Fruit fly (Drosophila melanogaster) whole organism, prepupa: Measurements from ENCODE around the gene cad.

Source experiments
- Blimp-1 ChIP-seq: fragments of 200-800 bp; sonication (Bioruptor generic); optimal IDR thresholded peaks from 3 replicates; lab custom pipeline; 2017; ENCODE audit warnings: missing biosample characterization, missing genetic modification characterization, mild to moderate bottlenecking, moderate library complexity, missing genetic modification reagents
- CG10631 ChIP-seq: fragments of 200-800 bp; sonication (Bioruptor generic); optimal IDR thresholded peaks from 2 replicates; lab custom pipeline; 2016; ENCODE audit warnings: missing biosample characterization, missing genetic modification characterization
- CG10669 ChIP-seq: fragments of 200-800 bp; sonication (Bioruptor generic); optimal IDR thresholded peaks from 3 replicates; lab custom pipeline; 2018; ENCODE audit warnings: missing biosample characterization, mild to moderate bottlenecking, missing genetic modification characterization, moderate library complexity
- CG11294 ChIP-seq: fragments of 200-800 bp; sonication (Bioruptor generic); IDR thresholded peaks from 2 replicates; pipeline ENCODE4 v1.3.6; 2022; ENCODE audit warnings: missing biosample characterization, missing genetic modification characterization
- CG11762 ChIP-seq: fragments of 200-800 bp; sonication (Bioruptor generic); optimal IDR thresholded peaks from 3 replicates; lab custom pipeline; 2016; ENCODE audit warnings: missing biosample characterization, missing genetic modification characterization; ENCODE audit not compliant: insufficient read depth
- CG11902 ChIP-seq: fragments of 200-800 bp; sonication (Bioruptor generic); optimal IDR thresholded peaks from 3 replicates; lab custom pipeline; 2016; ENCODE audit warnings: missing biosample characterization, missing genetic modification characterization
- CG15336 ChIP-seq: fragments of 200-800 bp; sonication (Bioruptor generic); IDR thresholded peaks from 2 replicates; pipeline ENCODE4 v1.3.6; 2022; ENCODE audit warnings: missing biosample characterization, missing genetic modification characterization
- CG1621 ChIP-seq: fragments of 200-800 bp; sonication (Bioruptor generic); optimal IDR thresholded peaks from 3 replicates; lab custom pipeline; 2018; ENCODE audit warnings: missing biosample characterization, mild to moderate bottlenecking, missing genetic modification characterization
- CG16779 ChIP-seq: fragments of 200-800 bp; sonication (Bioruptor generic); optimal IDR thresholded peaks from 3 replicates; lab custom pipeline; 2017; ENCODE audit warnings: missing biosample characterization, mild to moderate bottlenecking, missing genetic modification characterization
- CG3032 ChIP-seq: fragments of 200-800 bp; optimal IDR thresholded peaks from 2 replicates; lab custom pipeline; 2019; ENCODE audit warnings: missing biosample characterization, mild to moderate bottlenecking, missing genetic modification characterization, moderate library complexity
- CG4318 ChIP-seq: fragments of 200-800 bp; sonication (Bioruptor generic); optimal IDR thresholded peaks from 3 replicates; lab custom pipeline; 2017; ENCODE audit warnings: missing biosample characterization, mild to moderate bottlenecking, missing genetic modification characterization
- CG6163 ChIP-seq: fragments of 200-800 bp; sonication (Bioruptor generic); IDR thresholded peaks from 3 replicates; pipeline ENCODE4 v1.3.6; 2022; ENCODE audit warnings: missing biosample characterization, missing genetic modification characterization
- CG6276 ChIP-seq: fragments of 200-800 bp; sonication (Bioruptor generic); optimal IDR thresholded peaks from 2 replicates; lab custom pipeline; 2017; ENCODE audit warnings: missing biosample characterization, mild to moderate bottlenecking, missing genetic modification characterization
- CG6792 ChIP-seq: fragments of 200-800 bp; sonication (Bioruptor generic); optimal IDR thresholded peaks from 3 replicates; lab custom pipeline; 2016; ENCODE audit warnings: missing biosample characterization, missing genetic modification characterization
- CG6808 ChIP-seq: fragments of 200-800 bp; sonication (Bioruptor generic); optimal IDR thresholded peaks from 3 replicates; lab custom pipeline; 2017; ENCODE audit warnings: missing biosample characterization, missing genetic modification characterization, mild to moderate bottlenecking, moderate library complexity, missing genetic modification reagents
- CG7368 ChIP-seq: fragments of 200-800 bp; sonication (Bioruptor generic); optimal IDR thresholded peaks from 3 replicates; lab custom pipeline; 2016; ENCODE audit warnings: missing biosample characterization, missing genetic modification characterization
- CG8119 ChIP-seq: fragments of 200-800 bp; sonication (Bioruptor generic); IDR thresholded peaks from 3 replicates; pipeline ENCODE4 v1.3.6; 2022; ENCODE audit warnings: missing biosample characterization, missing genetic modification characterization
- CG8319 ChIP-seq: fragments of 200-800 bp; sonication (Bioruptor generic); optimal IDR thresholded peaks from 3 replicates; lab custom pipeline; 2016; ENCODE audit warnings: missing biosample characterization, missing genetic modification characterization
- CG8632 ChIP-seq: fragments of 200-800 bp; sonication (Bioruptor generic); optimal IDR thresholded peaks from 3 replicates; lab custom pipeline; 2016; ENCODE audit warnings: missing biosample characterization, missing genetic modification characterization
- CG9139 ChIP-seq: fragments of 200-800 bp; sonication (Bioruptor generic); optimal IDR thresholded peaks from 3 replicates; lab custom pipeline; 2017; ENCODE audit warnings: missing biosample characterization, mild to moderate bottlenecking, missing genetic modification characterization
- Eip75B ChIP-seq: fragments of 200-800 bp; sonication (Bioruptor generic); optimal IDR thresholded peaks from 3 replicates; lab custom pipeline; 2016; ENCODE audit warnings: missing biosample characterization, missing genetic modification characterization
- Eip78C ChIP-seq: fragments of 200-800 bp; sonication (Bioruptor generic); peaks from one replicate; lab custom pipeline; 2016; ENCODE audit warnings: missing biosample characterization, missing genetic modification characterization
- Ets21C ChIP-seq: fragments of 200-800 bp; sonication (Bioruptor generic); optimal IDR thresholded peaks from 3 replicates; lab custom pipeline; 2016; ENCODE audit warnings: missing biosample characterization, missing genetic modification characterization
- Ets96B ChIP-seq: fragments of 200-800 bp; optimal IDR thresholded peaks from 2 replicates; lab custom pipeline; 2019; ENCODE audit warnings: missing biosample characterization, mild to moderate bottlenecking, missing genetic modification characterization, moderate library complexity
- Gug ChIP-seq: fragments of 200-800 bp; sonication (Bioruptor generic); IDR thresholded peaks from 2 replicates; pipeline ENCODE4 v1.3.6; 2022; ENCODE audit warnings: missing biosample characterization, missing genetic modification characterization
- Hr38 ChIP-seq: sonication (Bioruptor generic); optimal IDR thresholded peaks from 2 replicates; lab custom pipeline; 2016; ENCODE audit warnings: missing biosample characterization, missing genetic modification characterization
- Hr4 ChIP-seq: fragments of 200-800 bp; sonication (Bioruptor generic); optimal IDR thresholded peaks from 3 replicates; lab custom pipeline; 2016; ENCODE audit warnings: missing biosample characterization, missing genetic modification characterization
- Lpt ChIP-seq: fragments of 200-800 bp; sonication (Bioruptor generic); optimal IDR thresholded peaks from 3 replicates; lab custom pipeline; 2016; ENCODE audit warnings: missing biosample characterization, missing genetic modification characterization
- Met ChIP-seq: fragments of 200-800 bp; sonication (Bioruptor generic); optimal IDR thresholded peaks from 3 replicates; lab custom pipeline; 2016; ENCODE audit warnings: missing biosample characterization, missing genetic modification characterization
- OdsH ChIP-seq: fragments of 200-800 bp; sonication (Bioruptor generic); optimal IDR thresholded peaks from 3 replicates; lab custom pipeline; 2016; ENCODE audit warnings: missing biosample characterization, missing genetic modification characterization
- Smox ChIP-seq: fragments of 200-800 bp; sonication (Bioruptor generic); optimal IDR thresholded peaks from 3 replicates; lab custom pipeline; 2016; ENCODE audit warnings: missing biosample characterization, missing genetic modification characterization
- Sox102F ChIP-seq: fragments of 200-800 bp; sonication (Bioruptor generic); optimal IDR thresholded peaks from 2 replicates; lab custom pipeline; 2016; ENCODE audit warnings: missing biosample characterization, mild to moderate bottlenecking, missing genetic modification characterization
- Sox14 ChIP-seq: fragments of 200-800 bp; sonication (Bioruptor generic); optimal IDR thresholded peaks from 3 replicates; lab custom pipeline; 2016; ENCODE audit warnings: missing biosample characterization, missing genetic modification characterization
- Sox15 ChIP-seq: fragments of 200-800 bp; sonication (Bioruptor generic); optimal IDR thresholded peaks from 3 replicates; lab custom pipeline; 2016; ENCODE audit warnings: missing biosample characterization, missing genetic modification characterization
- achi ChIP-seq: fragments of 200-800 bp; sonication (Bioruptor generic); optimal IDR thresholded peaks from 3 replicates; lab custom pipeline; 2016; ENCODE audit warnings: missing biosample characterization, missing genetic modification characterization
- acj6 ChIP-seq: fragments of 200-800 bp; sonication (Bioruptor generic); optimal IDR thresholded peaks from 3 replicates; lab custom pipeline; 2016; ENCODE audit warnings: missing biosample characterization, missing genetic modification characterization
- cyc ChIP-seq: fragments of 200-800 bp; sonication (Bioruptor generic); optimal IDR thresholded peaks from 3 replicates; lab custom pipeline; 2016; ENCODE audit warnings: missing biosample characterization, missing genetic modification characterization
- dac ChIP-seq: fragments of 200-800 bp; sonication (Bioruptor generic); optimal IDR thresholded peaks from 2 replicates; lab custom pipeline; 2017; ENCODE audit warnings: missing biosample characterization, mild to moderate bottlenecking, missing genetic modification characterization
- dsx ChIP-seq: fragments of 200-800 bp; optimal IDR thresholded peaks from 3 replicates; lab custom pipeline; 2019; ENCODE audit warnings: missing biosample characterization, mild to moderate bottlenecking, missing genetic modification characterization, moderate library complexity; ENCODE audit not compliant: poor library complexity, severe bottlenecking
- eg ChIP-seq: fragments of 200-800 bp; sonication (Bioruptor generic); IDR thresholded peaks from 3 replicates; pipeline ENCODE4 v1.3.6; 2022; ENCODE audit warnings: missing biosample characterization, missing genetic modification characterization
- esn ChIP-seq: fragments of 200-800 bp; sonication (Bioruptor generic); optimal IDR thresholded peaks from 2 replicates; lab custom pipeline; 2016; ENCODE audit warnings: missing biosample characterization, mild to moderate bottlenecking, missing genetic modification characterization, moderate library complexity
- fd59A ChIP-seq: fragments of 200-800 bp; sonication (Bioruptor generic); optimal IDR thresholded peaks from 2 replicates; lab custom pipeline; 2017; ENCODE audit warnings: missing biosample characterization, mild to moderate bottlenecking, missing genetic modification characterization, missing genetic modification reagents
- fd85E ChIP-seq: fragments of 200-800 bp; sonication (Bioruptor generic); optimal IDR thresholded peaks from 3 replicates; lab custom pipeline; 2016; ENCODE audit warnings: missing biosample characterization, missing genetic modification characterization
- fkh ChIP-seq: fragments of 200-800 bp; sonication (Bioruptor generic); optimal IDR thresholded peaks from 3 replicates; lab custom pipeline; 2017; ENCODE audit warnings: missing biosample characterization, mild to moderate bottlenecking, missing genetic modification characterization, moderate library complexity
- lz ChIP-seq: fragments of 200-800 bp; sonication (Bioruptor generic); optimal IDR thresholded peaks from 3 replicates; lab custom pipeline; 2016; ENCODE audit warnings: missing biosample characterization, missing genetic modification characterization
- svp ChIP-seq: fragments of 200-800 bp; sonication (Bioruptor generic); peaks from one replicate; lab custom pipeline; 2016; ENCODE audit warnings: missing biosample characterization, missing genetic modification characterization
- topi ChIP-seq: fragments of 200-800 bp; sonication (Bioruptor generic); optimal IDR thresholded peaks from 3 replicates; lab custom pipeline; 2016; ENCODE audit warnings: missing biosample characterization, missing genetic modification characterization
- vri ChIP-seq: fragments of 200-800 bp; sonication (Bioruptor generic); optimal IDR thresholded peaks from 3 replicates; lab custom pipeline; 2016; ENCODE audit warnings: missing biosample characterization, mild to moderate bottlenecking, missing genetic modification characterization

cad gene

dm6 chr2L:20803733-20804164, 33.2 kb downstream of the cad start:
- TF ChIP-seq svp (GFP tag; lab: Kevin White, UChicago) (peak; percentile 74), CG7368 (GFP tag; lab: Kevin White, UChicago) (peak; percentile 57), Lpt (GFP tag; lab: Kevin White, UChicago) (no peak), CG6163 (peak; percentile 50; the same call in 1 of the 3 replicates), vri (peak; percentile 19), achi (GFP tag; lab: Kevin White, UChicago) (no peak)
- TF ChIP-seq, all 60 proteins: peak for 4

- peak; percentile 16 for TF ChIP-seq fd59A
- TF ChIP-seq CG6808 (GFP tag; lab: Kevin White, UChicago), result peak; percentile 34
- peak; percentile 68 for TF ChIP-seq lz (GFP tag; lab: Kevin White, UChicago)
- TF ChIP-seq CG15336 (GFP tag; lab: Robert Waterston, UW), result peak; percentile 84
- peak; percentile 78 for TF ChIP-seq Sox102F (GFP tag; lab: Kevin White, UChicago)
- 0 out of 2 replicates have a peak, but pooled peaks have one; percentile 38 for TF ChIP-seq CG11294 (GFP tag; lab: Robert Waterston, UW)
- peak; percentile 4 for TF ChIP-seq CG11762 (GFP tag; lab: Kevin White, UChicago)
- peak; percentile 15 for TF ChIP-seq Ets21C (GFP tag; lab: Kevin White, UChicago)
- peak; percentile 72 for TF ChIP-seq Met (GFP tag; lab: Kevin White, UChicago)
- peak; percentile 34 for TF ChIP-seq Blimp-1
- peak; percentile 78 for TF ChIP-seq acj6 (GFP tag; lab: Kevin White, UChicago)
- peak; percentile 49 for TF ChIP-seq Ets96B
- peak; percentile 65 for TF ChIP-seq CG6276
- peak; percentile 80 for TF ChIP-seq eg
- peak; percentile 60 for TF ChIP-seq fkh (GFP tag; lab: Kevin White, UChicago)
- peak; percentile 49 for TF ChIP-seq CG16779 (tag; lab: Kevin White, UChicago)
- TF ChIP-seq Smox (GFP tag; lab: Kevin White, UChicago), result peak; percentile 73
- TF ChIP-seq CG3032 (tag; lab: Kevin White, UChicago), result peak; percentile 44
- no peak for TF ChIP-seq Hr38 (GFP tag; lab: Kevin White, UChicago)
- TF ChIP-seq svp (GFP tag; lab: Kevin White, UChicago), result peak; percentile 91
- peak; percentile 88 for TF ChIP-seq Eip78C
- peak; percentile 82 for TF ChIP-seq vri
- peak; percentile 72 for TF ChIP-seq Hr4 (GFP tag; lab: Kevin White, UChicago)
- TF ChIP-seq Sox14 (GFP tag; lab: Kevin White, UChicago), result peak; percentile 65
- peak; percentile 73 for TF ChIP-seq OdsH (GFP tag; lab: Kevin White, UChicago)
- TF ChIP-seq CG4318, result peak; percentile 38
- peak; percentile 40 for TF ChIP-seq dac (GFP tag; lab: Kevin White, UChicago)
- TF ChIP-seq CG8119 (GFP tag; lab: Robert Waterston, UW), result peak; percentile 76
- TF ChIP-seq Sox15 (GFP tag; lab: Kevin White, UChicago), result peak; percentile 58
- peak; percentile 31 for TF ChIP-seq CG1621 (tag; lab: Kevin White, UChicago)
- peak; percentile 49 for TF ChIP-seq Lpt (GFP tag; lab: Kevin White, UChicago)
- peak; percentile 63 for TF ChIP-seq CG8319
- TF ChIP-seq topi, result peak; percentile 64
- TF ChIP-seq cyc (GFP tag; lab: Kevin White, UChicago), result peak; percentile 62
- no peak for TF ChIP-seq fd85E (GFP tag; lab: Kevin White, UChicago)
- TF ChIP-seq CG8632 (GFP tag; lab: Kevin White, UChicago), result peak; percentile 49
- peak; percentile 12 for TF ChIP-seq CG9139 (GFP tag; lab: Kevin White, UChicago)
- peak; percentile 63 for TF ChIP-seq Eip75B (GFP tag; lab: Kevin White, UChicago)
- TF ChIP-seq achi (GFP tag; lab: Kevin White, UChicago), result peak; percentile 71
- peak; percentile 81 for TF ChIP-seq esn (GFP tag; lab: Kevin White, UChicago)
- peak; percentile 63 for TF ChIP-seq Gug (GFP tag; lab: Robert Waterston, UW)
- TF ChIP-seq CG6163, result peak; percentile 76
- TF ChIP-seq CG11902, result peak; percentile 60
- TF ChIP-seq dsx, result peak; percentile 51
- peak; percentile 69 for TF ChIP-seq CG10631
- peak; percentile 62 for TF ChIP-seq CG10669 (GFP tag; lab: Kevin White, UChicago)
- peak; percentile 67 for TF ChIP-seq CG6792 (GFP tag; lab: Kevin White, UChicago)
Observed at dm6 chr2L:20805624-20806339, 35.3 kb downstream of the cad start.
